Fruit fly (Drosophila melanogaster) whole organism, adult: ENCODE data around the gene P58IPK.

Experiments
- CG11617 ChIP-seq: fragments of 200-800 bp; sonication (Bioruptor generic); optimal IDR thresholded peaks from 2 replicates; lab custom pipeline; 2017; ENCODE audit warnings: mild to moderate bottlenecking, missing biosample characterization, missing genetic modification reagents, missing genetic modification characterization
- CG12768 ChIP-seq: fragments of 200-800 bp; sonication (Bioruptor generic); optimal IDR thresholded peaks from 2 replicates; lab custom pipeline; 2017; ENCODE audit warnings: missing biosample characterization, missing genetic modification characterization, mild to moderate bottlenecking, moderate library complexity, missing genetic modification reagents
- CG14711 ChIP-seq: fragments of 200-800 bp; sonication (Bioruptor generic); optimal IDR thresholded peaks from 2 replicates; lab custom pipeline; 2018; ENCODE audit warnings: missing biosample characterization, mild to moderate bottlenecking, missing genetic modification characterization, moderate library complexity
- CG1620 ChIP-seq: fragments of 200-800 bp; sonication (Bioruptor generic); optimal IDR thresholded peaks from 2 replicates; lab custom pipeline; 2016; ENCODE audit warnings: missing biosample characterization, missing genetic modification characterization
- CG33017 ChIP-seq: fragments of 200-800 bp; sonication (Bioruptor generic); optimal IDR thresholded peaks from 2 replicates; lab custom pipeline; 2018; ENCODE audit warnings: missing biosample characterization, mild to moderate bottlenecking, missing genetic modification characterization, moderate library complexity
- CG5204 ChIP-seq: fragments of 200-800 bp; sonication (Bioruptor generic); optimal IDR thresholded peaks from 2 replicates; lab custom pipeline; 2016; ENCODE audit warnings: missing biosample characterization, missing genetic modification characterization
- CG7045 ChIP-seq: fragments of 200-800 bp; sonication (Bioruptor generic); optimal IDR thresholded peaks from 2 replicates; lab custom pipeline; 2017; ENCODE audit warnings: missing biosample characterization, mild to moderate bottlenecking, missing genetic modification characterization
- CG7101 ChIP-seq: fragments of 200-800 bp; sonication (Bioruptor generic); optimal IDR thresholded peaks from 2 replicates; lab custom pipeline; 2018; ENCODE audit warnings: missing biosample characterization, mild to moderate bottlenecking, missing genetic modification characterization, moderate library complexity
- Clk ChIP-seq: fragments of 200-800 bp; sonication (Bioruptor generic); optimal IDR thresholded peaks from 2 replicates; lab custom pipeline; 2017; ENCODE audit warnings: missing biosample characterization, missing genetic modification characterization
- Crg-1 ChIP-seq: fragments of 200-800 bp; sonication (Bioruptor generic); optimal IDR thresholded peaks from 2 replicates; lab custom pipeline; 2016; ENCODE audit warnings: missing biosample characterization, missing genetic modification characterization
- Hr96 ChIP-seq: fragments of 200-800 bp; sonication (Bioruptor generic); optimal IDR thresholded peaks from 2 replicates; lab custom pipeline; 2016; ENCODE audit warnings: missing biosample characterization, missing genetic modification characterization
- Mnt ChIP-seq: fragments of 200-800 bp; sonication (Bioruptor generic); optimal IDR thresholded peaks from 2 replicates; lab custom pipeline; 2016; ENCODE audit warnings: missing biosample characterization, mild to moderate bottlenecking, missing genetic modification characterization
- bab1 ChIP-seq: fragments of 200-800 bp; sonication (Bioruptor generic); optimal IDR thresholded peaks from 3 replicates; lab custom pipeline; 2019; ENCODE audit warnings: missing biosample characterization, mild to moderate bottlenecking, missing genetic modification characterization, moderate library complexity
- cic ChIP-seq: fragments of 200-800 bp; sonication (Bioruptor generic); optimal IDR thresholded peaks from 2 replicates; lab custom pipeline; 2017; ENCODE audit warnings: missing biosample characterization, mild to moderate bottlenecking, missing genetic modification characterization, moderate library complexity
- cnc ChIP-seq, 2 experiments: fragments of >200 bp; optimal IDR thresholded peaks; 2 replicates each; lab custom pipeline; 2017
- kay ChIP-seq: fragments of 200-800 bp; sonication (Bioruptor generic); peaks from one replicate; lab custom pipeline; 2016; ENCODE audit warnings: missing biosample characterization, missing genetic modification characterization, borderline replicate concordance
- ovo ChIP-seq: fragments of 200-800 bp; sonication (Bioruptor generic); optimal IDR thresholded peaks from 2 replicates; lab custom pipeline; 2016; ENCODE audit warnings: missing biosample characterization, missing genetic modification characterization
- pad ChIP-seq: fragments of 200-800 bp; sonication (Bioruptor generic); optimal IDR thresholded peaks from 3 replicates; lab custom pipeline; 2017; ENCODE audit warnings: missing biosample characterization, missing genetic modification characterization, mild to moderate bottlenecking, moderate library complexity, missing genetic modification reagents
- tj ChIP-seq: fragments of 200-800 bp; sonication (Bioruptor generic); optimal IDR thresholded peaks from 3 replicates; lab custom pipeline; 2017; ENCODE audit warnings: missing biosample characterization, mild to moderate bottlenecking, missing genetic modification characterization, moderate library complexity
- toe ChIP-seq: fragments of 200-800 bp; sonication (Bioruptor generic); optimal IDR thresholded peaks from 2 replicates; lab custom pipeline; 2016; ENCODE audit warnings: missing biosample characterization, missing genetic modification characterization

The P58IPK gene

DNA sequence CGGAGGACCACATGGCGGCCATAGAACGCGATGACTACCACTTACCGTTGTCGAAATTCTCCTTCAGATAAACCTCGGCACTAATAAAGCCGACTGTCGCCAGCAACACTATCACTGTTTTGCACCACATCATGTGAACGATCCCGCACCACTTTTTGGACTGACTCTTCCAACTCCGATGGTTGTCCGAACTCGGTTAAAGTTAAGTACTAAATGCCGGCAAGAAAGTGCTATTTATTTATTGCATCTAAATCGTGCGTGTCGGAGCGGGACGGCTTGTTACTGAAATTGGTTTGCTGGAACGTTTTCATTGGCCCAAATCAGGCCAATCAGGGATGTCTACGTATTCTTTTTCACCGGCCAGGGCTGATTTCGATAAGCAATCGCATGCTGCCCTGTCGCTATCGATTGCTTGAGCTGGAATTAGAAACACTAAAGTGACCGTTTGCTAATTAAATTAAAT lies 43.9 kb downstream of the P58IPK start, which contains the start of gene Calr:
TSS of gene Calr (minus strand) at position 219 of the 463 bp plus-strand sequence.
- TF ChIP-seq bab1 (GFP tag; lab: Kevin White, UChicago) (peak; percentile 65), Mnt (GFP tag; lab: Kevin White, UChicago) (peak; percentile 87), CG11617 (GFP tag; lab: Kevin White, UChicago) (no peak), Hr96 (GFP tag; lab: Kevin White, UChicago) (no peak), CG7101 (tag; lab: Kevin White, UChicago) (peak; percentile 65), CG14711 (tag; lab: Kevin White, UChicago) (peak; percentile 46), CG33017 (tag; lab: Kevin White, UChicago) (peak; percentile 59), CG12768 (GFP tag; lab: Kevin White, UChicago) (peak; percentile 76), kay (GFP tag; lab: Kevin White, UChicago) (no peak), cnc (optimal IDR thresholded peaks at IDR 0.05; lab: Kevin White, UChicago) (no peak), Crg-1 (GFP tag; lab: Kevin White, UChicago) (peak; percentile 61), Clk (no peak), cic (GFP tag; lab: Kevin White, UChicago) (peak; percentile 19), CG1620 (peak; percentile 19), CG7045 (peak; percentile 47), pad (GFP tag; lab: Kevin White, UChicago) (peak; percentile 42), CG5204 (GFP tag; lab: Kevin White, UChicago) (no peak), tj (no peak), toe (GFP tag; lab: Kevin White, UChicago) (no peak), ovo (GFP tag; lab: Kevin White, UChicago) (no peak)

DNA sequence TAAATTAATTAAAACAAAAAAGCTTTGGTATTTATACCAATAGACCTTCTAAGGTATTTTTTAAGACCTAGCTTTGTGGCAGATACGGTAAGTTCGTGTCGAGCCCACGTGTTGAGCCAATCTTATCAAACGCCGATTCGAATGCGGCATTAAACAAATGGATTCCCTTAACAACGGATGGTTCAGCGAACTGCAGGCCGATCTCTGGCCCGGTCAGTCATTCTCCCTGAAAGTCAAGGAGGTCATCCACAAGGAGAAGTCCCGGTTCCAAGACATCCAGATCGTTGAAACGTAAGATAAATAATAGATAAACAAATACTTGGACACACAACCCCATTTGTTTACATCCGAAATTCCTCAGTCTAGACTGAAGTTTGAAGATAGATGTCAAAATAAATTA lies 44.8 kb downstream of the P58IPK start, which contains the start of gene SpdS:
TSS of gene SpdS (plus strand) at position 78 of the 400 bp plus-strand sequence.
- TF ChIP-seq Hr96 (GFP tag; lab: Kevin White, UChicago) = no peak
- TF ChIP-seq Mnt (GFP tag; lab: Kevin White, UChicago) = peak; percentile 98
- TF ChIP-seq toe (GFP tag; lab: Kevin White, UChicago) = no peak

DNA sequence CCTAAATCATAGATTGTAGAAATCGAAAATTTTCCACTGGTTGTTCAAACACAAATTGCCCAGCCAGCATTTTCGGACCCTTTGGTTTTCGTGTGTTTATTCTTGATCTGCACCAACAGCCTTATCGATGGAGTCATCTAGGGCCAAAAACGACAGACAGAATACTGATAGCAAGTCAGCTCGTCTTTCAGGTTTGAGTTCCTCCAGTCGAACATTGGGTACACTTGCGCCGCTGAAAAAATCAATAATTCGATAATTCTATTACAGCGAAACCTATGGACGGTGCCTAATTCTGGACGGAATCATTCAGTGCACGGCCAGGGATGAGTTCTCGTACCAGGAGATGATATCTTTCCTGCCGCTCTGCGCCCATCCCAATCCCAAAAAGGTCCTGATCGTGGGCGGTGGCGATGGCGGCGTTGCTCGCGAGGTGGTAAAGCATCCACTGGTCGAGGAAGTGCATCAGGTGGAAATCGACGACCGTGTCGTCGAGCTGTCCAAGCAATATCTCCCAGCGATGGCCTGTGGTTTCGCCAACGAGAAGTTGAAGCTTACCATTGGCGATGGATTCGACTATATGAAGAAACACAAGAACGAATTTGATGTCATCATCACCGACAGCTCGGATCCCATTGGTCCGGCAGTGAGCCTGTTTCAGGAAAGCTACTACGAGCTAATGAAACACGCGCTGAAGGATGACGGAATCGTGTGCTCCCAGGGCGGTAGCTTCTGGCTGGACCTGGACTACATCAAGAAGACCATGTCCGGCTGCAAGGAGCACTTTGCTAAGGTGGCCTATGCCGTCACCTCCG lies 45.6 kb downstream of the P58IPK start:
- TF ChIP-seq tj (peak; percentile 42), CG7045 (no peak)

dm6 chr3R:9637361-9637760 lies 50.6 kb downstream of the P58IPK start, which contains the start of gene Scm:
TSS of gene Scm (minus strand) at chr3R:9637611.
- TF ChIP-seq CG14711 (tag; lab: Kevin White, UChicago) (peak; percentile 15), CG12768 (GFP tag; lab: Kevin White, UChicago) (no peak), Mnt (GFP tag; lab: Kevin White, UChicago) (peak; percentile 16), toe (GFP tag; lab: Kevin White, UChicago) (no peak), bab1 (GFP tag; lab: Kevin White, UChicago) (peak; percentile 55), CG5204 (GFP tag; lab: Kevin White, UChicago) (no peak), CG7101 (tag; lab: Kevin White, UChicago) (peak; percentile 15)

- TF ChIP-seq CG11617 (GFP tag; lab: Kevin White, UChicago) (no peak), CG5204 (GFP tag; lab: Kevin White, UChicago) (no peak), CG1620 (no peak), toe (GFP tag; lab: Kevin White, UChicago) (no peak), tj (no peak), ovo (GFP tag; lab: Kevin White, UChicago) (no peak), kay (GFP tag; lab: Kevin White, UChicago) (no peak), cnc (optimal IDR thresholded peaks at IDR 0.05; lab: Kevin White, UChicago) (no peak), cic (GFP tag; lab: Kevin White, UChicago) (no peak), CG7045 (no peak), Mnt (GFP tag; lab: Kevin White, UChicago) (no peak)
These were observed 51.1 kb downstream of the P58IPK start, which contains the start of gene Dh44 for dm6 chr3R:9637882-9638281. TSS of gene Dh44 (plus strand) at chr3R:9638182.
